Worm (Caenorhabditis elegans) whole organism, L2 larva: ENCODE measurements around the gene F49H12.7.
A peak's percentile ranks its signal among the peaks of the same experiment; 100 is the strongest.

Experiments
- C34F6.9 ChIP-seq: fragments of 150-350 bp; optimal IDR thresholded peaks from 2 replicates; lab custom pipeline; 2014; ENCODE audit warnings: missing biosample characterization, missing genetic modification characterization
- F13H6.1 ChIP-seq: sonication (generic microtip); optimal IDR thresholded peaks from 2 replicates; lab custom pipeline; 2016; ENCODE audit warnings: missing genetic modification characterization, missing compliant biosample characterization
- Y55F3AM.14 ChIP-seq: fragments of 200-800 bp; sonication (Bioruptor generic); optimal IDR thresholded peaks from 2 replicates; lab custom pipeline; 2018; ENCODE audit warnings: mild to moderate bottlenecking, missing genetic modification characterization, missing compliant biosample characterization
- ZK546.5 ChIP-seq: sonication (generic microtip); optimal IDR thresholded peaks from 2 replicates; lab custom pipeline; 2017; ENCODE audit warnings: missing biosample characterization, missing genetic modification characterization
- ama-1 ChIP-seq: fragments of 150-350 bp; optimal IDR thresholded peaks from 2 replicates; lab custom pipeline; 2018; ENCODE audit warnings: inconsistent platforms
- blmp-1 ChIP-seq: sonication (generic microtip); optimal IDR thresholded peaks from 2 replicates; lab custom pipeline; 2017; ENCODE audit warnings: missing genetic modification characterization, mild to moderate bottlenecking, missing compliant biosample characterization, antibody characterized with exemption, moderate library complexity; ENCODE audit not compliant: insufficient read depth
- ceh-16 ChIP-seq: fragments of 150-350 bp; optimal IDR thresholded peaks from 2 replicates; lab custom pipeline; 2014; ENCODE audit warnings: missing biosample characterization, missing genetic modification characterization
- ceh-82 ChIP-seq: fragments of 150-350 bp; optimal IDR thresholded peaks from 2 replicates; lab custom pipeline; 2014; ENCODE audit warnings: missing biosample characterization, missing genetic modification characterization
- crh-2 ChIP-seq: sonication (generic microtip); optimal IDR thresholded peaks from 2 replicates; lab custom pipeline; 2017; ENCODE audit warnings: missing biosample characterization, missing genetic modification characterization
- dmd-4 ChIP-seq: sonication (generic microtip); optimal IDR thresholded peaks from 2 replicates; lab custom pipeline; 2017; ENCODE audit warnings: missing biosample characterization, missing genetic modification characterization
- fos-1 ChIP-seq: fragments of 150-350 bp; optimal IDR thresholded peaks from 2 replicates; lab custom pipeline; 2014; ENCODE audit warnings: missing biosample characterization, missing genetic modification characterization
- gmeb-1 ChIP-seq: fragments of 150-350 bp; optimal IDR thresholded peaks from 2 replicates; lab custom pipeline; 2014; ENCODE audit warnings: missing biosample characterization, missing genetic modification characterization
- lin-11 ChIP-seq: fragments of 150-350 bp; sonication (generic microtip); optimal IDR thresholded peaks from 2 replicates; lab custom pipeline; 2014; ENCODE audit warnings: missing biosample characterization, missing genetic modification characterization, inconsistent platforms, mixed read lengths
- lin-13 ChIP-seq: fragments of 150-350 bp; optimal IDR thresholded peaks from 2 replicates; lab custom pipeline; 2014; ENCODE audit warnings: missing biosample characterization, missing genetic modification reagents, missing genetic modification characterization
- lin-39 ChIP-seq: fragments of 150-350 bp; optimal IDR thresholded peaks from 2 replicates; lab custom pipeline; 2014; ENCODE audit warnings: missing biosample characterization, missing genetic modification reagents, missing genetic modification characterization
- lsy-2 ChIP-seq, 2 experiments: fragments of 150-350 bp in 1 of 2; sonication (generic microtip) in 1 of 2; optimal IDR thresholded peaks; 2 replicates each; lab custom pipeline; 2014 to 2017; ENCODE audit warnings: missing biosample characterization in 2 of 2, missing genetic modification characterization in 2 of 2
- mab-5 ChIP-seq: fragments of 150-350 bp; optimal IDR thresholded peaks from 2 replicates; lab custom pipeline; 2014; ENCODE audit warnings: missing biosample characterization, missing genetic modification characterization
- mdl-1 ChIP-seq, 2 experiments: fragments of 150-350 bp in 1 of 2; sonication (generic microtip) in 1 of 2; optimal IDR thresholded peaks; 2 replicates each; lab custom pipeline; 2017; ENCODE audit warnings: missing biosample characterization in 2 of 2, missing genetic modification characterization in 2 of 2
- nhr-10 ChIP-seq: sonication (generic microtip); optimal IDR thresholded peaks from 2 replicates; lab custom pipeline; 2017; ENCODE audit warnings: missing biosample characterization, missing genetic modification characterization
- nhr-11 ChIP-seq: fragments of 150-350 bp; optimal IDR thresholded peaks from 2 replicates; lab custom pipeline; 2014; ENCODE audit warnings: missing biosample characterization, missing genetic modification characterization
- nhr-129 ChIP-seq: fragments of 150-350 bp; optimal IDR thresholded peaks from 2 replicates; lab custom pipeline; 2014; ENCODE audit warnings: missing biosample characterization, missing genetic modification characterization
- nhr-21 ChIP-seq: fragments of 150-350 bp; optimal IDR thresholded peaks from 2 replicates; lab custom pipeline; 2014; ENCODE audit warnings: missing biosample characterization, missing genetic modification characterization
- nhr-23 ChIP-seq: fragments of 150-350 bp; optimal IDR thresholded peaks from 2 replicates; lab custom pipeline; 2014; ENCODE audit warnings: missing biosample characterization, missing genetic modification reagents, missing genetic modification characterization
- nhr-237 ChIP-seq: fragments of 150-350 bp; optimal IDR thresholded peaks from 2 replicates; lab custom pipeline; 2014; ENCODE audit warnings: missing biosample characterization, missing genetic modification characterization
- nhr-25 ChIP-seq: fragments of 150-350 bp; sonication (generic microtip); optimal IDR thresholded peaks from 3 replicates; lab custom pipeline; 2014; ENCODE audit warnings: missing biosample characterization, missing genetic modification characterization
- sem-4 ChIP-seq: fragments of 150-350 bp; optimal IDR thresholded peaks from 2 replicates; lab custom pipeline; 2014; ENCODE audit warnings: missing biosample characterization, missing genetic modification reagents, missing genetic modification characterization
- sma-3 ChIP-seq: sonication (generic microtip); optimal IDR thresholded peaks from 2 replicates; lab custom pipeline; 2016; ENCODE audit warnings: missing genetic modification reagents, missing genetic modification characterization, missing compliant biosample characterization
- sma-9 ChIP-seq, 2 experiments: fragments of 150-350 bp in 1 of 2; sonication (generic microtip) in 1 of 2; optimal IDR thresholded peaks; 2 replicates each; lab custom pipeline; 2014 to 2016; ENCODE audit warnings: missing genetic modification characterization in 2 of 2, mild to moderate bottlenecking in 1 of 2, missing biosample characterization in 1 of 2, missing compliant biosample characterization in 1 of 2, missing genetic modification reagents in 1 of 2, moderate library complexity in 1 of 2
- snpc-4 ChIP-seq: fragments of 150-350 bp; optimal IDR thresholded peaks from 2 replicates; lab custom pipeline; 2014; ENCODE audit warnings: missing biosample characterization, missing genetic modification characterization
- unc-39 ChIP-seq: fragments of 150-350 bp; optimal IDR thresholded peaks from 2 replicates; lab custom pipeline; 2014; ENCODE audit warnings: missing biosample characterization, missing genetic modification characterization
- unc-55 ChIP-seq: fragments of 150-350 bp; sonication (generic microtip); optimal IDR thresholded peaks from 3 replicates; lab custom pipeline; 2014; ENCODE audit warnings: missing biosample characterization, missing genetic modification reagents, missing genetic modification characterization
- ztf-1 ChIP-seq: fragments of 200-800 bp; sonication (Bioruptor generic); conservative IDR thresholded peaks from 2 replicates; pipeline ENCODE4 v1.3.6; 2022; ENCODE audit warnings: missing genetic modification characterization, missing compliant biosample characterization
- ztf-4 ChIP-seq: fragments of 150-350 bp; optimal IDR thresholded peaks from 2 replicates; lab custom pipeline; 2014; ENCODE audit warnings: missing biosample characterization, missing genetic modification characterization

F49H12.7 gene

DNA sequence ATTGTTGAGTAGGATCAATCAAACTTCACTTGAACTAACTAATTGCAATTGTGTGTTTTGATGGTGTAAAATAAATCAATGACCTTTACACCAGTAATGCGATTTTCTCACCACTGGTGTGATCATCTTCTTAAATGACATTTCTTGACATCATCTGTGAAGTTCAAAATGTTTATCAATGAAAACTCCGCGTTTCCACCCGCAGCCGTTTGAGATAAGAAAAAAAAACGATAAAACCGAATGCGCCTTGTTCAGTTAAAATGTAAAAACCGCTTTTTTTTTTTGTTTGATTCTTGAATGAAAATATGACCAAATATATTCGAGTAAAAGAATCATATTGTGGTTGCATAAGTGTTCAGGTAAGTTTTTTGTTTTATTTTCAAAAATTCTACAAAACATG, 13.2 kb upstream of the F49H12.7 start, which contains the start of gene Y102A11A.1:
TSS of gene Y102A11A.1 (plus strand) at position 223 of the 400 bp plus-strand sequence.
- peak; percentile 23 for TF ChIP-seq fos-1 (tag; lab: Kevin White, UChicago)
- TF ChIP-seq unc-39 = no peak

DNA sequence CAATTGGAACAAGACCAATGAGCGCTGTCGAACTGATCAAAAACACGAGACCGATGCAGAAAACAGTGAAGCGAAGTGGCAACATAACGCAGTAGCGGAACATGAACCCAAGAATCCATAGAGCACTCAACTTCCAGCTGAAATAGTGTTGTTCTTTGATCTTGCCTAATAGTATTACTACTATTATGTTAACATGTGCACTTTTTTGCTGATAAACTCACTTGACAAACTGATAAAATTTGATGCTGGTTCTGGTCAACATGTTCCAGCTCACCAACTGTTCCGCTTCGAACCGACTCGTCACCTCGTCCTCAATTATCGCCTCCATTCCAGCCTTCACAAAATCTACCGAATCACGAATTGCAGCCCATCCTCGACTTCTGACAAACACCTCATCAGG, 3.5 kb downstream of the F49H12.7 start:
- peak; percentile 20 for TF ChIP-seq fos-1 (tag; lab: Kevin White, UChicago)
- no peak for TF ChIP-seq dmd-4 (tag; lab: Kevin White, UChicago)
- TF ChIP-seq sma-9 (GFP tag; optimal IDR thresholded peaks at IDR 0.05; lab: Kevin White, UChicago) = peak; percentile 35
- TF ChIP-seq sma-9 (tag; optimal IDR thresholded peaks at IDR 0.05; lab: Kevin White, UChicago) = no peak
- TF ChIP-seq, all 48 proteins: peak for 2

DNA sequence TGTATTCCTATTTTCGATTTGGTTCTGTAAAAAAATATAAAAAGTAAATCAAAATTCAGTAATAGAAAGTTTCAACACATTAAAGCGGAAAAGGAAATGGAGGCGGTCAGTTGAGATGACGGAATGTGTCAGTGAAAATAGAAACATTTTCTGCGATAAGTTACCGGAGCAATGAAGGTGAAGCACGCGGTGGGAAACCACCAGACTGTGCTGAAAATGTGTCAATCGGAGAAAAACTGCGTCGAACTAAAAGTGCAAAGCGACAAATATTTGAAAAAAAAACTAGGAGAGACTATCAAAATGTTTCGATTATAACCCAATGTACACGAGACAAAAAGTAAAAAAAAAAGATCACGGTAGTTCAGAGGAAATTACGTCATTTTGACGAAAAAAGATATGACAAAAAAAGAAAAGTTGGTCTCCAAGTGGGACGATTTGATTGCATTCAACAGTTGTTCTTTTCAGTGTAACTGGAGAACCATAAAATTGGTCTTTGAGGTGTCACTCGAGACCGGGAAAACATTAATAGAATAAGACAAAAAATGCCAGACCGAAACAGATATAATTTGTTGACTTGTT, 5.7 kb downstream of the F49H12.7 start, which contains the start of gene acl-4:
TSS of gene acl-4 (minus strand) at position 27 of the 579 bp plus-strand sequence.
- peak; percentile 14 for TF ChIP-seq nhr-129
- no peak for TF ChIP-seq ZK546.5 (tag; lab: Kevin White, UChicago)
- TF ChIP-seq dmd-4 (tag; lab: Kevin White, UChicago) = no peak
- TF ChIP-seq fos-1 (tag; lab: Kevin White, UChicago) = peak; percentile 14
- no peak for TF ChIP-seq ztf-1 (GFP tag; lab: Robert Waterston, UW)
- no peak for TF ChIP-seq nhr-10 (tag; lab: Kevin White, UChicago)
- TF ChIP-seq nhr-237 = no peak
- no peak for TF ChIP-seq ama-1 (lab: Kevin White, UChicago)
- TF ChIP-seq, all 48 proteins: peak for 2

DNA sequence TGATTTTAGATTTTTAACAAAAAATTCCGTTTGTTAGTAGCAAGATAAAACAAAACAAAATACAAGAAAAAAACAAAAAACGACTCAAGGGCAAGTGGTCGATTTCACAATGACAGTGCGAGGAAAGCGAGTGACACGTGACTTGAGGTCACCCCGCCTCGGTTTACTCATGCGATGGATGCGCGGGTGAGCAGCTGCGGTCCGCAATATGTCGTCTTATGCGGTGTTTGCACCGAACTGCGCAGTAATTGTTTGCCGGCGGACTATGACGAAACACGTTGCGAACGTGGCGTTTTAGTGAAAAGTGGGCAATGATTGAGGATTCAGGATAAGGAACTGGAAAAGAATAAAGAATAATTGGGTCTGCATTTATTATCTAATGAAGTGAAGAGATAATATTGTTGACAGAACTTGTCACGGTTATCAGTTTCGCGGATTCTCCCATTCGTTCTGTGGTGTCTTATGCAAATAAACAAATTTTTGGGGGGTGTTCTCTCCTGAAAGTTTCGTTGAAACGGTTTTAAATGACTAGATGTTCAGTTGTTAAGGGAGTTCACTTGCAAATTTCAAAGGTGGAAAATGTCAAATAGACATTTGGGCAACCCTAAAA, 6.7 kb downstream of the F49H12.7 start:
- peak; percentile 50 for TF ChIP-seq sem-4 (tag; lab: Kevin White, UChicago)
- peak; percentile 42 for TF ChIP-seq ztf-4 (tag; lab: Kevin White, UChicago)
- peak; percentile 37 for TF ChIP-seq nhr-10 (tag; lab: Kevin White, UChicago)
- TF ChIP-seq lin-11 (tag; lab: Kevin White, UChicago) = peak; percentile 77
- peak; percentile 88 for TF ChIP-seq C34F6.9 (tag; lab: Kevin White, UChicago)
- no peak for TF ChIP-seq dmd-4 (tag; lab: Kevin White, UChicago)
- TF ChIP-seq sma-9 (GFP tag; optimal IDR thresholded peaks at IDR 0.05; lab: Kevin White, UChicago) = peak; percentile 79
- no peak for TF ChIP-seq sma-9 (tag; optimal IDR thresholded peaks at IDR 0.05; lab: Kevin White, UChicago)
- TF ChIP-seq lin-39 (tag; lab: Kevin White, UChicago) = no peak
- TF ChIP-seq Y55F3AM.14 (GFP tag; lab: Kevin White, UChicago) = peak; percentile 2
- TF ChIP-seq lin-13 (GFP tag; lab: Kevin White, UChicago) = peak; percentile 34
- TF ChIP-seq unc-55 (GFP tag; lab: Kevin White, UChicago) = peak; percentile 72
- TF ChIP-seq snpc-4 (tag; lab: Kevin White, UChicago) = peak; percentile 48
- peak; percentile 68 for TF ChIP-seq mab-5 (tag; lab: Kevin White, UChicago)
- no peak for TF ChIP-seq lsy-2 (tag; optimal IDR thresholded peaks at IDR 0.05; lab: Kevin White, UChicago)
- TF ChIP-seq sma-3 (GFP tag; lab: Kevin White, UChicago) = peak; percentile 62
- TF ChIP-seq nhr-23 = no peak
- no peak for TF ChIP-seq ceh-82 (tag; lab: Kevin White, UChicago)
- TF ChIP-seq F13H6.1 (tag; lab: Kevin White, UChicago) = peak; percentile 73
- TF ChIP-seq nhr-11 = no peak
- peak; percentile 30 for TF ChIP-seq nhr-21
- peak; percentile 87 for TF ChIP-seq nhr-129
- peak; percentile 52 for TF ChIP-seq gmeb-1 (tag; lab: Kevin White, UChicago)
- peak; percentile 75 for TF ChIP-seq crh-2 (tag; lab: Kevin White, UChicago)
- peak; percentile 64 to 87 for TF ChIP-seq mdl-1 (tag; optimal IDR thresholded peaks at IDR 0.05; lab: Kevin White, UChicago)
- no peak for TF ChIP-seq blmp-1 (tag; lab: Kevin White, UChicago)
- TF ChIP-seq ama-1 (lab: Kevin White, UChicago) = peak; percentile 15
- TF ChIP-seq ceh-16 = peak; percentile 54
- peak; percentile 86 for TF ChIP-seq nhr-25
- TF ChIP-seq fos-1 (tag; lab: Kevin White, UChicago) = peak; percentile 37
